Worm (Caenorhabditis elegans): ENCODE results near the gene ral-1.
A peak's percentile ranks its signal among the peaks of the same experiment; 100 is the strongest.

The ral-1 gene

ce11 chrIII:3310876-3311597 lies at the start of gene ral-1:
Gene ral-1, plus strand, starts transcription at chrIII:3311310.
- TF ChIP-seq ZK546.5 (tag; optimal IDR thresholded peaks at IDR 0.05) (no peak), mml-1 (tag; optimal IDR thresholded peaks at IDR 0.05) (no peak), aly-2 (tag; optimal IDR thresholded peaks at IDR 0.05) (no peak), jun-1 (tag; optimal IDR thresholded peaks at IDR 0.05) (no peak), nfya-1 (tag; optimal IDR thresholded peaks at IDR 0.05; ENCODE audit: insufficient read depth) (peak; percentile 22), nhr-43 (tag; optimal IDR thresholded peaks at IDR 0.05; ENCODE audit: poor library complexity, severe bottlenecking) (no peak), fkh-10 (GFP tag; optimal IDR thresholded peaks at IDR 0.05) (no peak), ceh-28 (tag; optimal IDR thresholded peaks at IDR 0.05) (peak; percentile 78), fkh-2 (tag; optimal IDR thresholded peaks at IDR 0.05) (no peak), egl-5 (tag; optimal IDR thresholded peaks at IDR 0.05) (no peak), ama-1 (optimal IDR thresholded peaks at IDR 0.05) (no peak), lin-39 (tag; optimal IDR thresholded peaks at IDR 0.05) (no peak), mdl-1 (tag; optimal IDR thresholded peaks at IDR 0.05) (no peak), snpc-4 (tag; optimal IDR thresholded peaks at IDR 0.05) (no peak), tbx-2 (tag; optimal IDR thresholded peaks at IDR 0.05) (no peak), nhr-67 (tag; optimal IDR thresholded peaks at IDR 0.05) (no peak), lsy-12 (tag; optimal IDR thresholded peaks at IDR 0.05) (no peak), elt-3 (tag; optimal IDR thresholded peaks at IDR 0.05) (no peak), elt-2 (tag; optimal IDR thresholded peaks at IDR 0.05) (no peak), nhr-25 (tag; optimal IDR thresholded peaks at IDR 0.05) (no peak), ceh-9 (tag; optimal IDR thresholded peaks at IDR 0.05) (no peak), nhr-12 (tag; optimal IDR thresholded peaks at IDR 0.05) (no peak), R02D3.7 (tag; optimal IDR thresholded peaks at IDR 0.05) (no peak), fos-1 (tag; optimal IDR thresholded peaks at IDR 0.05) (no peak), ceh-82 (tag; optimal IDR thresholded peaks at IDR 0.05) (no peak), ztf-4 (tag; optimal IDR thresholded peaks at IDR 0.05) (no peak), unc-62 (GFP tag; optimal IDR thresholded peaks at IDR 0.05) (no peak), pqm-1 (tag; optimal IDR thresholded peaks at IDR 0.05) (peak; percentile 4), daf-12 (tag; optimal IDR thresholded peaks at IDR 0.05) (no peak), nhr-11 (tag; optimal IDR thresholded peaks at IDR 0.05) (no peak), nhr-28 (tag; optimal IDR thresholded peaks at IDR 0.05) (no peak), eor-1 (tag; optimal IDR thresholded peaks at IDR 0.05) (no peak), unc-39 (tag; optimal IDR thresholded peaks at IDR 0.05) (no peak), nhr-76 (tag; optimal IDR thresholded peaks at IDR 0.05) (no peak), elt-1 (tag; optimal IDR thresholded peaks at IDR 0.05) (no peak), ceh-16 (tag; optimal IDR thresholded peaks at IDR 0.05) (no peak), egl-27 (tag; optimal IDR thresholded peaks at IDR 0.05) (no peak), nhr-23 (tag; optimal IDR thresholded peaks at IDR 0.05) (no peak), pha-4 (tag; optimal IDR thresholded peaks at IDR 0.05) (peak; percentile 4), sea-2 (GFP tag; optimal IDR thresholded peaks at IDR 0.05) (no peak), hmg-11 (tag; optimal IDR thresholded peaks at IDR 0.05) (peak; percentile 30), nhr-237 (tag; optimal IDR thresholded peaks at IDR 0.05) (no peak), zag-1 (tag; optimal IDR thresholded peaks at IDR 0.05) (no peak)

- TF ChIP-seq ceh-28 (tag; optimal IDR thresholded peaks at IDR 0.05) (peak; percentile 64), eor-1 (tag; optimal IDR thresholded peaks at IDR 0.05) (no peak)
Measured at ce11 chrIII:3263696-3264095, 47.4 kb upstream of the ral-1 start.

ce11 chrIII:3266602-3267001 lies 44.5 kb upstream of the ral-1 start, which contains the start of gene Y53G8AM.7:
Gene Y53G8AM.7, minus strand, starts transcription at chrIII:3266702.
- TF ChIP-seq nhr-25 (tag; optimal IDR thresholded peaks at IDR 0.05) (no peak), lin-39 (tag; optimal IDR thresholded peaks at IDR 0.05) (no peak), snpc-4 (tag; optimal IDR thresholded peaks at IDR 0.05) (no peak), nhr-76 (tag; optimal IDR thresholded peaks at IDR 0.05) (no peak), egl-5 (tag; optimal IDR thresholded peaks at IDR 0.05) (no peak), elt-3 (tag; optimal IDR thresholded peaks at IDR 0.05) (no peak), nhr-11 (tag; optimal IDR thresholded peaks at IDR 0.05) (no peak), ceh-28 (tag; optimal IDR thresholded peaks at IDR 0.05) (no peak), R02D3.7 (tag; optimal IDR thresholded peaks at IDR 0.05) (no peak), fkh-10 (GFP tag; optimal IDR thresholded peaks at IDR 0.05) (no peak), nhr-77 (tag; optimal IDR thresholded peaks at IDR 0.05) (no peak), elt-2 (tag; optimal IDR thresholded peaks at IDR 0.05) (no peak), ZK546.5 (tag; optimal IDR thresholded peaks at IDR 0.05) (no peak)
